Worm (Caenorhabditis elegans) whole organism, L4 larva: Measurements from ENCODE around the gene Y36E3A.2.

Experiments used
- F10B5.3 ChIP-seq: sonication (generic microtip); optimal IDR thresholded peaks from 2 replicates; lab custom pipeline; 2016; ENCODE audit warnings: mild to moderate bottlenecking, missing genetic modification characterization, missing compliant biosample characterization
- F26F4.8 ChIP-seq: fragments of 200-800 bp; sonication (Bioruptor generic); conservative IDR thresholded peaks from 2 replicates; pipeline ENCODE4 v1.3.6; 2022; ENCODE audit warnings: missing genetic modification characterization, missing compliant biosample characterization
- F44E2.7 ChIP-seq: fragments of 200-800 bp; sonication (Bioruptor generic); IDR thresholded peaks from 2 replicates; pipeline ENCODE4 v2.1.2; 2022; ENCODE audit warnings: missing genetic modification characterization, missing compliant biosample characterization
- F49E8.2 ChIP-seq: sonication (generic microtip); optimal IDR thresholded peaks from 2 replicates; lab custom pipeline; 2016; ENCODE audit warnings: missing compliant biosample characterization, mild to moderate bottlenecking, missing genetic modification characterization, borderline replicate concordance
- T20F7.1 ChIP-seq: fragments of 200-800 bp; sonication (Bioruptor generic); optimal IDR thresholded peaks from 2 replicates; lab custom pipeline; 2018; ENCODE audit warnings: mild to moderate bottlenecking, missing genetic modification characterization, missing compliant biosample characterization
- T26A8.4 ChIP-seq: fragments of 200-800 bp; sonication (Bioruptor generic); IDR thresholded peaks from 2 replicates; pipeline ENCODE4 v1.3.6; 2022; ENCODE audit warnings: missing genetic modification characterization, missing compliant biosample characterization
- Y105C5A.15 ChIP-seq: fragments of 200-800 bp; sonication (Bioruptor generic); IDR thresholded peaks from 2 replicates; pipeline ENCODE4 v1.3.6; 2022; ENCODE audit warnings: missing genetic modification characterization, missing compliant biosample characterization
- Y48G9A.11 ChIP-seq: fragments of 200-800 bp; sonication (Bioruptor generic); IDR thresholded peaks from 2 replicates; pipeline ENCODE4 v1.3.6; 2022; ENCODE audit warnings: missing genetic modification reagents, missing genetic modification characterization, missing compliant biosample characterization
- Y75B8A.6 ChIP-seq: fragments of 200-800 bp; sonication (Bioruptor generic); IDR thresholded peaks from 2 replicates; pipeline ENCODE4 v1.3.6; 2022; ENCODE audit warnings: missing genetic modification reagents, missing genetic modification characterization, missing compliant biosample characterization
- ZK337.2 ChIP-seq: fragments of 200-800 bp; sonication (Bioruptor generic); IDR thresholded peaks from 2 replicates; pipeline ENCODE4 v1.3.6; 2022; ENCODE audit warnings: missing genetic modification reagents, missing genetic modification characterization, missing compliant biosample characterization
- aly-2 ChIP-seq: sonication (generic microtip); optimal IDR thresholded peaks from 2 replicates; lab custom pipeline; 2018; ENCODE audit warnings: missing biosample characterization, missing genetic modification characterization
- arid-1 ChIP-seq: fragments of 200-800 bp; sonication (Bioruptor generic); conservative IDR thresholded peaks from 2 replicates; pipeline ENCODE4 v1.3.6; 2022; ENCODE audit warnings: missing genetic modification reagents, missing genetic modification characterization, missing compliant biosample characterization
- ceh-20 ChIP-seq: fragments of 200-800 bp; sonication (Bioruptor generic); IDR thresholded peaks from 2 replicates; pipeline ENCODE4 v1.3.6; 2022; ENCODE audit warnings: missing genetic modification reagents, missing genetic modification characterization, missing compliant biosample characterization
- ceh-44 ChIP-seq: fragments of 200-800 bp; sonication (Bioruptor generic); IDR thresholded peaks from 2 replicates; pipeline ENCODE4 v1.3.6; 2022; ENCODE audit warnings: missing genetic modification reagents, missing genetic modification characterization, missing compliant biosample characterization
- ceh-82 ChIP-seq: sonication (generic microtip); optimal IDR thresholded peaks from 2 replicates; lab custom pipeline; 2017; ENCODE audit warnings: missing biosample characterization, missing genetic modification characterization
- ctbp-1 ChIP-seq: fragments of 200-800 bp; sonication (Bioruptor generic); IDR thresholded peaks from 2 replicates; pipeline ENCODE4 v1.3.6; 2022; ENCODE audit warnings: missing genetic modification reagents, missing genetic modification characterization, missing compliant biosample characterization
- daf-16 ChIP-seq, 3 experiments: sonication (generic microtip); optimal IDR thresholded peaks; 2 replicates each; lab custom pipeline; 2016 to 2017; ENCODE audit warnings: missing genetic modification characterization in 3 of 3, missing genetic modification reagents in 3 of 3, mild to moderate bottlenecking in 2 of 3, missing compliant biosample characterization in 2 of 3, missing biosample characterization in 1 of 3, moderate library complexity in 1 of 3
- dmd-6 ChIP-seq: fragments of 200-800 bp; sonication (Bioruptor generic); IDR thresholded peaks from 2 replicates; pipeline ENCODE4 v1.3.6; 2022; ENCODE audit warnings: missing genetic modification reagents, missing genetic modification characterization, missing compliant biosample characterization
- duxl-1 ChIP-seq: sonication (generic microtip); optimal IDR thresholded peaks from 2 replicates; lab custom pipeline; 2016; ENCODE audit warnings: mild to moderate bottlenecking, missing genetic modification characterization, moderate library complexity, missing compliant biosample characterization; ENCODE audit not compliant: poor library complexity
- dve-1 ChIP-seq: sonication (generic microtip); optimal IDR thresholded peaks from 2 replicates; lab custom pipeline; 2017; ENCODE audit warnings: antibody characterized with exemption, mild to moderate bottlenecking, missing genetic modification characterization, missing compliant biosample characterization; ENCODE audit not compliant: insufficient read depth
- fkh-10 ChIP-seq: fragments of 150-350 bp; optimal IDR thresholded peaks from 2 replicates; lab custom pipeline; 2014; ENCODE audit warnings: missing biosample characterization, missing genetic modification reagents, missing genetic modification characterization
- gei-8 ChIP-seq: fragments of 200-800 bp; sonication (Bioruptor generic); optimal IDR thresholded peaks from 2 replicates; lab custom pipeline; 2018; ENCODE audit warnings: mild to moderate bottlenecking, missing genetic modification characterization, missing compliant biosample characterization
- hif-1 ChIP-seq, 2 experiments: sonication (generic microtip); optimal IDR thresholded peaks; 2 replicates each; lab custom pipeline; 2016 to 2017; ENCODE audit warnings: missing compliant biosample characterization in 2 of 2, missing genetic modification characterization in 2 of 2, missing genetic modification reagents in 2 of 2, missing genotype in 2 of 2, mild to moderate bottlenecking in 1 of 2
- hlh-11 ChIP-seq: fragments of 200-800 bp; sonication (Bioruptor generic); optimal IDR thresholded peaks from 2 replicates; lab custom pipeline; 2018; ENCODE audit warnings: mild to moderate bottlenecking, missing genetic modification characterization, missing compliant biosample characterization
- lin-1 ChIP-seq: fragments of 200-800 bp; sonication (Bioruptor generic); IDR thresholded peaks from 2 replicates; pipeline ENCODE4 v1.3.6; 2022; ENCODE audit warnings: missing genetic modification reagents, missing genetic modification characterization, missing compliant biosample characterization
- lin-13 ChIP-seq: fragments of 150-350 bp; optimal IDR thresholded peaks from 2 replicates; lab custom pipeline; 2014; ENCODE audit warnings: missing biosample characterization, missing genetic modification reagents, missing genetic modification characterization
- lin-29 ChIP-seq: fragments of 200-800 bp; sonication (Bioruptor generic); IDR thresholded peaks from 2 replicates; pipeline ENCODE4 v1.3.6; 2022; ENCODE audit warnings: missing genetic modification reagents, missing genetic modification characterization, missing compliant biosample characterization
- lin-38 ChIP-seq: fragments of 200-800 bp; sonication (Bioruptor generic); IDR thresholded peaks from 2 replicates; pipeline ENCODE4 v1.3.6; 2022; ENCODE audit warnings: missing genetic modification reagents, missing genetic modification characterization, missing compliant biosample characterization
- lin-39 ChIP-seq: fragments of 150-350 bp; optimal IDR thresholded peaks from 2 replicates; lab custom pipeline; 2014; ENCODE audit warnings: missing biosample characterization, missing genetic modification reagents, missing genetic modification characterization
- lir-3 ChIP-seq: sonication (generic microtip); optimal IDR thresholded peaks from 2 replicates; lab custom pipeline; 2016; ENCODE audit warnings: mild to moderate bottlenecking, missing genetic modification characterization, missing compliant biosample characterization
- mdt-29 ChIP-seq: fragments of 200-800 bp; sonication (Bioruptor generic); IDR thresholded peaks from 2 replicates; pipeline ENCODE4 v1.3.6; 2022; ENCODE audit warnings: missing genetic modification reagents, missing genetic modification characterization, missing compliant biosample characterization
- mep-1 ChIP-seq: fragments of 150-350 bp; sonication (generic microtip); optimal IDR thresholded peaks from 3 replicates; lab custom pipeline; 2014; ENCODE audit warnings: missing biosample characterization, missing genetic modification characterization
- mxl-2 ChIP-seq: fragments of 200-800 bp; sonication (Bioruptor generic); conservative IDR thresholded peaks from 2 replicates; pipeline ENCODE4 v1.3.6; 2022; ENCODE audit warnings: missing genetic modification reagents, missing genetic modification characterization, missing compliant biosample characterization
- mxl-3 ChIP-seq: fragments of 200-800 bp; sonication (Bioruptor generic); optimal IDR thresholded peaks from 2 replicates; lab custom pipeline; 2018; ENCODE audit warnings: mild to moderate bottlenecking, missing genetic modification characterization, missing compliant biosample characterization
- nhr-28 ChIP-seq: fragments of 150-350 bp; optimal IDR thresholded peaks from 2 replicates; lab custom pipeline; 2014; ENCODE audit warnings: missing biosample characterization, missing genetic modification characterization
- nhr-41 ChIP-seq: fragments of 200-800 bp; sonication (Bioruptor generic); IDR thresholded peaks from 2 replicates; pipeline ENCODE4 v1.3.6; 2022; ENCODE audit warnings: missing genetic modification reagents, missing genetic modification characterization, missing compliant biosample characterization
- nhr-6 ChIP-seq: fragments of 150-350 bp; optimal IDR thresholded peaks from 2 replicates; lab custom pipeline; 2014; ENCODE audit warnings: missing biosample characterization, missing genetic modification characterization
- nhr-76 ChIP-seq: fragments of 150-350 bp; optimal IDR thresholded peaks from 2 replicates; lab custom pipeline; 2014; ENCODE audit warnings: missing biosample characterization, missing genetic modification characterization
- php-3 ChIP-seq: fragments of 200-800 bp; sonication (Bioruptor generic); IDR thresholded peaks from 2 replicates; pipeline ENCODE4 v1.3.6; 2022; ENCODE audit warnings: missing genetic modification reagents, missing genetic modification characterization, missing compliant biosample characterization
- rbr-2 ChIP-seq: sonication (generic microtip); optimal IDR thresholded peaks from 2 replicates; lab custom pipeline; 2016; ENCODE audit warnings: missing genotype, missing genetic modification characterization, missing compliant biosample characterization
- snpc-1.2 ChIP-seq: fragments of 200-800 bp; sonication (Bioruptor generic); IDR thresholded peaks from 2 replicates; pipeline ENCODE4 v1.3.6; 2022; ENCODE audit warnings: missing genetic modification reagents, missing genetic modification characterization, missing compliant biosample characterization
- snpc-4 ChIP-seq: fragments of 150-350 bp; optimal IDR thresholded peaks from 2 replicates; lab custom pipeline; 2014; ENCODE audit warnings: missing biosample characterization, missing genetic modification characterization
- tag-97 ChIP-seq: fragments of 200-800 bp; sonication (Bioruptor generic); IDR thresholded peaks from 2 replicates; pipeline ENCODE4 v1.3.6; 2022; ENCODE audit warnings: missing genetic modification characterization, missing compliant biosample characterization
- unc-130 ChIP-seq: sonication (generic microtip); optimal IDR thresholded peaks from 2 replicates; lab custom pipeline; 2016; ENCODE audit warnings: missing genetic modification reagents, missing genetic modification characterization, missing compliant biosample characterization
- zip-2 ChIP-seq: fragments of 150-350 bp; optimal IDR thresholded peaks from 2 replicates; lab custom pipeline; 2014; ENCODE audit warnings: missing biosample characterization, missing genetic modification characterization
- ztf-7 ChIP-seq: fragments of 150-350 bp; optimal IDR thresholded peaks from 2 replicates; lab custom pipeline; 2014; ENCODE audit warnings: missing biosample characterization, missing genetic modification characterization

The Y36E3A.2 gene

DNA sequence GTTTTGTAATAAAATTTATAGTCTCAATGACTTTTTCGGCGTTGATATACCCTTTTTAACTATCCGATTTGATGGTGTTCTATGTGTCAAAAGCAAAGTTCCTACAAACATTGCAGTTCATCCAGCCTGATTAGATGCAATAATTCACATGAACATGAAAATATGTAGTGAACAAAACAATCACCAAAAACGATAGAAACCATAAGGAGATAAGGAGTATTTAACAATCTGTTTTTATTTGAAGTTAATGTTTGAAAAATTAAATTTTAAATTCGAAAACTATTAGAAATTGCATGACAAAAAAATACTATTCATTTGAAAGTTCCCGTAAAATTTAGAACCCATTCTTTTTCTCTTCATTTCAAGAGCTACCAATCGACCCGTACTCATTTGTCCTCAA lies 1.1 kb downstream of the Y36E3A.2 start, which contains the start of gene fbxa-209:
fbxa-209 (minus strand) TSS at position 101 of the 400 bp plus-strand sequence.
- TF ChIP-seq duxl-1 (no peak), hif-1 (tag; optimal IDR thresholded peaks at IDR 0.05; lab: Kevin White, UChicago) (no peak), F10B5.3 (no peak), dve-1 (tag; lab: Kevin White, UChicago) (peak; percentile 41), daf-16 (GFP tag; optimal IDR thresholded peaks at IDR 0.05; lab: Kevin White, UChicago) (no peak), daf-16 (tag; optimal IDR thresholded peaks at IDR 0.05; lab: Kevin White, UChicago) (peak; percentile 23), zip-2 (tag; lab: Kevin White, UChicago) (no peak), T20F7.1 (peak; percentile 31), F49E8.2 (tag; lab: Kevin White, UChicago) (no peak), ceh-44 (no peak)

DNA sequence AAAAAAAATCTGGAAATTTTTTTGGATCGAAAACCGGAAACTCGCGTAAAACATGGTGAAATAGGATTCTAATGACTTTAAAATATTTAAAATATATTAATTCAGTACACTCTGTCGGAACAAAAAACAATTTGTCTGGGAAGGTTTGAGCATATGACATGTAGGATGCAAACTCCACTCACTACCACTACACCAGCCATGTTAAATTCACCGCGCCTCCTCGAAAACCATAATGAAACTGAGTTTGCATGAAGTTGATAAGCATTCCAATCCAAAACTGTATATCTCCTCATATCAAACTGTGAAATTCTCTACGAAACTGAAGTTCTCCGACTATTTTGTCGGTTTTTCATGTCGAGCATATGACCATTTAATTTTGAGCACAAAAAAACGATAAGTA lies 3.3 kb downstream of the Y36E3A.2 start:
- TF ChIP-seq nhr-41 (peak; percentile 69; the same call in 1 of the 2 replicates), F26F4.8 (peak; percentile 74; the same call in 1 of the 2 replicates), Y105C5A.15 (GFP tag; lab: Robert Waterston, UW) (peak; percentile 40; the same call in 1 of the 2 replicates)

DNA sequence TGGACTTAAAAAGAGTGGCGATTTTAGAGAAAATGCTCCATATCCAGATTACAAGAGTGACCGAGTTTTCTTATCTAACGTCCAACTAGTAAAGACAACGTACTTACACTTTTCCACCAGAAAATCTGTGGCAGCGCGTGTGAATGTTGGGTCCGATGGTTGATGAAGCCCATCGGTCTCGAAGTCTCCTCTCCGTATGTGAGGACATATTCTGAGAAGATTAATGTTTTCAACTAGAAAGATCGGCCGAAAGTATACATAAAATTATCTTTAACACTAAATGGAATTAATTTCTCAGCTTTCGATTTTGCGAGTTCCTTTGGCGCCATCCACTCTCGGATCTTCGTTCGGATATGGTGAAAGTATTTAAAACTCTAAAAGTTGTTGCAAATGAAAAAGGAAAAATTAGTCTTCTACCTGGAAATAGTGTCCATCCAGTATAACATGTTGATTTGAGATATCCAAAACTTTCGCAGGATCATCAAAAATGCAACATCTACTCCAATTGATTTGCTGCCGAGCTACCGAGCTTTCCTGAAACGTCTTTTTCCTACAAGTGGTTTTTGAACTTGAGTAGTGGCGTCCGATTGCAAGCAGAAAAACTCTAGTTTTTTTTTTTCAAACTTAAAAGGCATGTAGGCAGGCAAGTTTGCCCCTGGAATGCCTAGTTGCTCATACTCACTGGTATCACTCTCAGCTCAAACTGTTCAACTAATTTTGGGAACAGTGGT lies 5.6 kb downstream of the Y36E3A.2 start:
- TF ChIP-seq mep-1 (tag; lab: Kevin White, UChicago): no peak
- TF ChIP-seq snpc-1.2: no peak
- TF ChIP-seq F26F4.8: no peak
- TF ChIP-seq php-3 (GFP tag; lab: Robert Waterston, UW): no peak
- TF ChIP-seq rbr-2 (tag; lab: Kevin White, UChicago): no peak
- TF ChIP-seq mdt-29 (GFP tag; lab: Robert Waterston, UW): no peak
- no peak for TF ChIP-seq Y48G9A.11 (GFP tag; lab: Robert Waterston, UW)
- TF ChIP-seq ztf-7 (tag; lab: Kevin White, UChicago): no peak
- TF ChIP-seq lin-13 (GFP tag; lab: Kevin White, UChicago): no peak
- TF ChIP-seq F44E2.7 (GFP tag; lab: Robert Waterston, UW): no peak
- TF ChIP-seq T26A8.4 (GFP tag; lab: Robert Waterston, UW): no peak
- TF ChIP-seq nhr-28 (tag; lab: Kevin White, UChicago): no peak
- no peak for TF ChIP-seq gei-8 (GFP tag; lab: Kevin White, UChicago)
- TF ChIP-seq lin-38: no peak
- TF ChIP-seq dve-1 (tag; lab: Kevin White, UChicago): no peak
- no peak for TF ChIP-seq lin-1 (GFP tag; lab: Robert Waterston, UW)
- no peak for TF ChIP-seq arid-1 (GFP tag; lab: Robert Waterston, UW)
- TF ChIP-seq lin-39: peak; percentile 33
- TF ChIP-seq fkh-10: no peak
- TF ChIP-seq snpc-4 (tag; lab: Kevin White, UChicago): no peak
- TF ChIP-seq lin-29 (GFP tag; lab: Robert Waterston, UW): no peak
- no peak for TF ChIP-seq T20F7.1
- TF ChIP-seq ZK337.2: 0 out of 2 replicates have a peak, but pooled peaks have one; percentile 35
- TF ChIP-seq nhr-76 (tag; lab: Kevin White, UChicago): no peak
- TF ChIP-seq ctbp-1 (GFP tag; lab: Robert Waterston, UW): no peak
- TF ChIP-seq ceh-82: no peak
- TF ChIP-seq mxl-3: no peak
- TF ChIP-seq nhr-6: no peak
- TF ChIP-seq tag-97: 0 out of 2 replicates have a peak, but pooled peaks have one; percentile 35
- no peak for TF ChIP-seq dmd-6 (GFP tag; lab: Robert Waterston, UW)
- no peak for TF ChIP-seq mxl-2 (GFP tag; lab: Robert Waterston, UW)
- TF ChIP-seq ceh-20: no peak
- no peak for TF ChIP-seq aly-2
- TF ChIP-seq hlh-11 (tag; lab: Kevin White, UChicago): no peak
- TF ChIP-seq unc-130 (GFP tag; lab: Kevin White, UChicago): no peak
- TF ChIP-seq Y75B8A.6 (GFP tag; lab: Robert Waterston, UW): peak; percentile 63; the same call in 1 of the 2 replicates
- no peak for TF ChIP-seq lir-3 (tag; lab: Kevin White, UChicago)
